Worm (Caenorhabditis elegans) whole organism, L1 larva: ENCODE results near the gene ZK1307.1.

Experiments used
- F16B12.6 ChIP-seq: fragments of 150-350 bp; optimal IDR thresholded peaks from 2 replicates; lab custom pipeline; 2014; ENCODE audit warnings: missing biosample characterization, missing genetic modification characterization
- aly-2 ChIP-seq: fragments of 150-350 bp; optimal IDR thresholded peaks from 2 replicates; lab custom pipeline; 2014; ENCODE audit warnings: missing biosample characterization, missing genetic modification characterization
- blmp-1 ChIP-seq: fragments of 150-350 bp; optimal IDR thresholded peaks from 2 replicates; lab custom pipeline; 2014; ENCODE audit warnings: missing biosample characterization, missing genetic modification characterization
- ceh-82 ChIP-seq, 3 experiments: fragments of 150-350 bp in 1 of 3; sonication (generic microtip) in 2 of 3; optimal IDR thresholded peaks; 2 replicates each; lab custom pipeline; 2014 to 2017; ENCODE audit warnings: missing biosample characterization in 3 of 3, missing genetic modification characterization in 3 of 3
- ceh-88 ChIP-seq: fragments of 200-800 bp; sonication (Bioruptor generic); IDR thresholded peaks from 2 replicates; pipeline ENCODE4 v1.3.6; 2022; ENCODE audit warnings: missing genetic modification characterization, missing compliant biosample characterization
- ceh-90 ChIP-seq: sonication (generic microtip); optimal IDR thresholded peaks from 2 replicates; lab custom pipeline; 2016; ENCODE audit warnings: missing genetic modification characterization, missing compliant biosample characterization
- dpl-1 ChIP-seq, 3 experiments: fragments of 150-350 bp in 2 of 3; sonication (generic microtip) in 1 of 3; optimal IDR thresholded peaks; 2 replicates each; lab custom pipeline; 2014 to 2017; ENCODE audit warnings: missing biosample characterization in 3 of 3, missing genetic modification characterization in 3 of 3, missing genetic modification reagents in 3 of 3
- efl-1 ChIP-seq, 4 experiments: fragments of 150-350 bp; optimal IDR thresholded peaks in 3 of 4; peaks in 1 of 4; 1 replicate in 1 of 4; 2 replicates in 3 of 4; lab custom pipeline; 2014; ENCODE audit warnings: missing biosample characterization in 2 of 4, missing genetic modification characterization in 2 of 4, missing genetic modification reagents in 2 of 4
- efl-3 ChIP-seq: fragments of 200-800 bp; sonication (Bioruptor generic); optimal IDR thresholded peaks from 2 replicates; lab custom pipeline; 2018; ENCODE audit warnings: mild to moderate bottlenecking, missing genetic modification characterization, missing compliant biosample characterization
- egl-13 ChIP-seq: sonication (generic microtip); optimal IDR thresholded peaks from 2 replicates; lab custom pipeline; 2016; ENCODE audit warnings: missing genotype, missing genetic modification reagents, missing genetic modification characterization, missing compliant biosample characterization
- elt-2 ChIP-seq: sonication (generic microtip); optimal IDR thresholded peaks from 2 replicates; lab custom pipeline; 2016; ENCODE audit warnings: missing genetic modification characterization, mild to moderate bottlenecking, inconsistent platforms, missing compliant biosample characterization, missing genetic modification reagents
- fkh-8 ChIP-seq: sonication (generic microtip); optimal IDR thresholded peaks from 2 replicates; lab custom pipeline; 2016; ENCODE audit warnings: mild to moderate bottlenecking, missing genetic modification characterization, missing compliant biosample characterization
- grh-1 ChIP-seq: fragments of 200-800 bp; sonication (Bioruptor generic); IDR thresholded peaks from 2 replicates; pipeline ENCODE4 v1.3.6; 2022; ENCODE audit warnings: missing genetic modification reagents, missing genetic modification characterization, missing compliant biosample characterization
- hlh-17 ChIP-seq: fragments of 200-800 bp; sonication (Bioruptor generic); optimal IDR thresholded peaks from 2 replicates; lab custom pipeline; 2018; ENCODE audit warnings: missing genetic modification characterization, mild to moderate bottlenecking, missing compliant biosample characterization, moderate library complexity, borderline replicate concordance
- hlh-4 ChIP-seq: sonication (generic microtip); optimal IDR thresholded peaks from 2 replicates; lab custom pipeline; 2016; ENCODE audit warnings: mild to moderate bottlenecking, missing genetic modification characterization, missing compliant biosample characterization
- irx-1 ChIP-seq: sonication (generic microtip); optimal IDR thresholded peaks from 2 replicates; lab custom pipeline; 2016; ENCODE audit warnings: missing genetic modification characterization, missing compliant biosample characterization
- jun-1 ChIP-seq: fragments of 150-350 bp; optimal IDR thresholded peaks from 2 replicates; lab custom pipeline; 2014; ENCODE audit warnings: missing biosample characterization, missing genetic modification reagents, missing genetic modification characterization
- lin-14 ChIP-seq: fragments of 200-800 bp; sonication (Bioruptor generic); optimal IDR thresholded peaks from 2 replicates; lab custom pipeline; 2018; ENCODE audit warnings: mild to moderate bottlenecking, missing genetic modification characterization, moderate library complexity, missing compliant biosample characterization
- lin-15B ChIP-seq: fragments of 150-350 bp; sonication (generic microtip); optimal IDR thresholded peaks from 3 replicates; lab custom pipeline; 2014; ENCODE audit warnings: missing biosample characterization, missing genetic modification characterization
- lin-35 ChIP-seq, 2 experiments: fragments of 150-350 bp; optimal IDR thresholded peaks; 2 replicates each; lab custom pipeline; 2014; ENCODE audit warnings: missing biosample characterization in 2 of 2, missing genetic modification characterization in 2 of 2, missing genetic modification reagents in 2 of 2
- lsy-2 ChIP-seq, 2 experiments: fragments of 150-350 bp; optimal IDR thresholded peaks; 2 replicates each; lab custom pipeline; 2014; ENCODE audit warnings: missing biosample characterization in 2 of 2, missing genetic modification characterization in 2 of 2
- mdl-1 ChIP-seq, 2 experiments: fragments of 150-350 bp; optimal IDR thresholded peaks; 2 replicates each; lab custom pipeline; 2014 to 2017; ENCODE audit warnings: missing biosample characterization in 2 of 2, missing genetic modification characterization in 2 of 2, inconsistent platforms in 1 of 2
- mef-2 ChIP-seq: fragments of 150-350 bp; optimal IDR thresholded peaks from 2 replicates; lab custom pipeline; 2014; ENCODE audit warnings: missing biosample characterization, missing genetic modification characterization
- mep-1 ChIP-seq: fragments of 150-350 bp; optimal IDR thresholded peaks from 2 replicates; lab custom pipeline; 2014; ENCODE audit warnings: missing biosample characterization, missing genetic modification characterization
- nhr-19 ChIP-seq: fragments of 200-800 bp; sonication (Bioruptor generic); conservative IDR thresholded peaks from 2 replicates; pipeline ENCODE4 v1.3.6; 2022; ENCODE audit warnings: missing genetic modification characterization, missing compliant biosample characterization
- nhr-20 ChIP-seq: sonication (generic microtip); optimal IDR thresholded peaks from 2 replicates; lab custom pipeline; 2016; ENCODE audit warnings: mild to moderate bottlenecking, missing genetic modification characterization, missing compliant biosample characterization
- nhr-237 ChIP-seq: fragments of 150-350 bp; optimal IDR thresholded peaks from 2 replicates; lab custom pipeline; 2014; ENCODE audit warnings: missing biosample characterization, missing genetic modification characterization
- nhr-47 ChIP-seq: sonication (generic microtip); optimal IDR thresholded peaks from 2 replicates; lab custom pipeline; 2016; ENCODE audit warnings: mild to moderate bottlenecking, missing genetic modification characterization, moderate library complexity, missing compliant biosample characterization
- nhr-71 ChIP-seq: sonication (generic microtip); optimal IDR thresholded peaks from 2 replicates; lab custom pipeline; 2016; ENCODE audit warnings: mild to moderate bottlenecking, missing genetic modification characterization, moderate library complexity, missing compliant biosample characterization
- nhr-76 ChIP-seq: sonication (generic microtip); optimal IDR thresholded peaks from 2 replicates; lab custom pipeline; 2017; ENCODE audit warnings: missing biosample characterization, missing genetic modification characterization
- nhr-84 ChIP-seq: sonication (generic microtip); optimal IDR thresholded peaks from 2 replicates; lab custom pipeline; 2017; ENCODE audit warnings: missing biosample characterization, missing genetic modification characterization
- nhr-85 ChIP-seq: sonication (generic microtip); peaks from one replicate; lab custom pipeline; 2016; ENCODE audit warnings: missing genetic modification characterization, inconsistent platforms, missing compliant biosample characterization
- nhr-90 ChIP-seq: sonication (generic microtip); optimal IDR thresholded peaks from 2 replicates; lab custom pipeline; 2016; ENCODE audit warnings: mild to moderate bottlenecking, missing genetic modification characterization, missing compliant biosample characterization; ENCODE audit not compliant: poor library complexity
- pag-3 ChIP-seq: sonication (generic microtip); optimal IDR thresholded peaks from 2 replicates; lab custom pipeline; 2017; ENCODE audit warnings: missing genetic modification characterization, mild to moderate bottlenecking, missing compliant biosample characterization, antibody characterized with exemption, borderline replicate concordance; ENCODE audit not compliant: insufficient read depth
- pqm-1 ChIP-seq: sonication (generic microtip); optimal IDR thresholded peaks from 3 replicates; lab custom pipeline; 2017; ENCODE audit warnings: missing biosample characterization, missing genetic modification characterization
- rnt-1 ChIP-seq: sonication (generic microtip); optimal IDR thresholded peaks from 2 replicates; lab custom pipeline; 2016; ENCODE audit warnings: mild to moderate bottlenecking, missing genetic modification characterization, moderate library complexity, missing compliant biosample characterization
- skn-1 ChIP-seq: fragments of 150-350 bp; optimal IDR thresholded peaks from 2 replicates; lab custom pipeline; 2014; ENCODE audit warnings: missing biosample characterization, missing genetic modification characterization
- snu-23 ChIP-seq: sonication (generic microtip); optimal IDR thresholded peaks from 2 replicates; lab custom pipeline; 2016; ENCODE audit warnings: missing genetic modification characterization, missing compliant biosample characterization
- sup-37 ChIP-seq: fragments of 200-800 bp; sonication (Bioruptor generic); optimal IDR thresholded peaks from 2 replicates; lab custom pipeline; 2018; ENCODE audit warnings: mild to moderate bottlenecking, missing genetic modification characterization, missing compliant biosample characterization
- tbx-2 ChIP-seq: sonication (generic microtip); optimal IDR thresholded peaks from 2 replicates; lab custom pipeline; 2016; ENCODE audit warnings: missing genetic modification characterization, missing compliant biosample characterization
- tlp-1 ChIP-seq: fragments of 150-350 bp; optimal IDR thresholded peaks from 2 replicates; lab custom pipeline; 2014; ENCODE audit warnings: missing biosample characterization, missing genetic modification characterization
- xbp-1 ChIP-seq: sonication (generic microtip); optimal IDR thresholded peaks from 2 replicates; lab custom pipeline; 2016; ENCODE audit warnings: missing genetic modification characterization, missing compliant biosample characterization

ZK1307.1 gene

DNA sequence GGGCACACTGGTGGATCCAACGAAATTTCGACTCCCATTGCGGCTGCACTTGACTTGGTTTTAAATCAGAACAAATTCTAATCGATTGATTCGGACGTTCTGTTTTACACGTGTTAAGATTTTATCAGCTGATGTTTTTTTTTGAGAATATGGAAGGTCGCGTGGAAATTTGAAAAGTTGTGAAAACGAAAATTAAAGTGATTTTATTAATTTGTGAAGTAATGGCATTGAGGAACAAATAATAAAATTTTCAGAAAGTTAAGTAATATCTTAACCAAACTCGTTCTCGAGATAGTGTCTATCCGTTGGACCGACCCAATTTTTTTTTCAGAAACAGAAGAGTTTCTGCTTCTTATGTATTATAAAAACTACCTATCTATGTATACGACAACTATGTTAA lies 3.7 kb downstream of the ZK1307.1 start, which contains the start of gene ZK1307.4:
TSS of gene ZK1307.4 (minus strand) at position 101 of the 400 bp plus-strand sequence.
- TF ChIP-seq efl-3: no peak
- TF ChIP-seq xbp-1 (tag; lab: Kevin White, UChicago): no peak
- no peak for TF ChIP-seq egl-13
- no peak for TF ChIP-seq nhr-90 (tag; lab: Kevin White, UChicago)
- no peak for TF ChIP-seq nhr-76 (tag; lab: Kevin White, UChicago)
- no peak for TF ChIP-seq pag-3 (tag; lab: Kevin White, UChicago)
- no peak for TF ChIP-seq elt-2
- TF ChIP-seq irx-1 (tag; lab: Kevin White, UChicago): no peak
- TF ChIP-seq hlh-17 (GFP tag; lab: Kevin White, UChicago): no peak
- no peak for TF ChIP-seq jun-1 (tag; lab: Kevin White, UChicago)

DNA sequence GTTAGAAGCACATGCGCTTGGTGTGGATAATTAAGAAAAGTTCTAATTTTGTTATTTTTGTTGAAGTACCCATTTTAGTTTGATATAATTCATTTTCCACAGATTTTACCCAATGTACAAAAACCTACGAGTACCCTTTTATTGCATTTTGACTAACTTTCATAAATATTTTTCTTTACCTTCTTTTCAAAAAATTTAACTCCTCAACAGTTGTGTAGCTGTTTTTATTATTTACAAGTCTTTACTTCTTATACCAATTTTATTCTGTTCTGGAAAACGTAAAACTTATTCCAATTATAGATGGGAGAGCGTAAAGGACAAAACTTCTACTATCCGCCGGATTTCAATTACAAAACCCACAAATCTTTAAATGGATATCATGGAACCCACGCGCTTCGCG lies 6.2 kb downstream of the ZK1307.1 start, which contains the start of gene ZK1307.9:
TSS of gene ZK1307.9 (plus strand) at position 301 of the 400 bp plus-strand sequence.
- TF ChIP-seq efl-1 (optimal IDR thresholded peaks at IDR 0.05; lab: Kevin White, UChicago) (no peak), efl-1 (GFP tag; optimal IDR thresholded peaks at IDR 0.05 in 1 of 2; lab: Kevin White, UChicago) (no peak), nhr-84 (no peak), nhr-237 (tag; lab: Kevin White, UChicago) (no peak), mef-2 (no peak), nhr-20 (no peak), tbx-2 (tag; lab: Kevin White, UChicago) (no peak), blmp-1 (tag; lab: Kevin White, UChicago) (no peak), snu-23 (no peak), grh-1 (no peak), hlh-17 (GFP tag; lab: Kevin White, UChicago) (no peak), ceh-88 (GFP tag; lab: Robert Waterston, UW) (no peak), lin-15B (tag; lab: Kevin White, UChicago) (no peak), nhr-19 (GFP tag; lab: Robert Waterston, UW) (no peak), tlp-1 (tag; lab: Kevin White, UChicago) (no peak), ceh-90 (tag; lab: Kevin White, UChicago) (no peak)

DNA sequence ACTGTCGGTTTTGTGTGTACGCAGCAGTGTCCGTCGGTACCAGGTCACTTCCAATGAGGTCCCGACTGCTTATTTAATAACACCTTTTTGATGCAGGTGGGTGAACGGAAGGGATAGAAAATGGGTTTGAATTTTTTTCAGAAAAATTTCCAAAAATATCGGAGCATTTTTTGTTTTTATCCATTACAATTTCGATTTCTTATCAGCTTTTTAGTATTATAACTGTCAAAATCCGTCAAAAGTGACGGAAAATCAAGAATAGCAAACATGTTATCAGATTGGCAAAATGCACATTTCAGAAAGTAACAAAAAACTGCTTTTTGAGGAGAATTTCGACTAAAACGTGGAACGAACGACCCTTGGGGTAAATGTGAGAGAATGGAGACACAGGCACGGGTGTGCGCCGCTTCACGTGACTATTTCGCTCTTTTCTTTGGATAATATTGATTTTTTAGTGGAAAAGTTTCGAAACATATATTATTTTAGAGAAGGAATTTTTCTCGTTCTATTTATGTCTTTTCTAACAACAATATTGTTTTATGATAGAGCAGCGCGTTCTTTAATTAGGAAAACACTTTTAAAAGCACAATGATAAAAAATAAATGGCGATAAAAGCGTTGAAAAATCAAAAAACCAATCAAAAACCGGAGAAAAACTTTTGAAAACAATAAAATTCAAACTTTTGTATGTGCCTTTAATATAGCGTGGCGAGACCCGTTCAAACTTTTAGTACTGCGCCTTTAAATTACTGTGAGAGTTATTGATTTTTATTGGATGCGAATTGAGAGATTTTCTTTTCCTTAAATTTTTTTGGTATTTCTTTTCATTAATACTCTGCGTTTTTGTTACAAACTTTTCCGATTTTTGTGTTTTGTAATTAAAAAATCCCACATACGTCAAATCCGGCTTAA lies 8.2 kb downstream of the ZK1307.1 start, which contains the start of gene sqv-8:
TSS of gene sqv-8 (plus strand) at position 51 of the 911 bp plus-strand sequence.
- TF ChIP-seq nhr-71 (tag; lab: Kevin White, UChicago): peak; percentile 40
- TF ChIP-seq blmp-1 (tag; lab: Kevin White, UChicago): peak; percentile 20
- no peak for TF ChIP-seq ceh-88 (GFP tag; lab: Robert Waterston, UW)
- peak; percentile 62 for TF ChIP-seq lin-14 (GFP tag; lab: Kevin White, UChicago)
- TF ChIP-seq mef-2: no peak
- TF ChIP-seq xbp-1 (tag; lab: Kevin White, UChicago): peak; percentile 24
- peak in 1 of 2 experiments; percentile 21 for TF ChIP-seq efl-1 (optimal IDR thresholded peaks at IDR 0.05; lab: Kevin White, UChicago)
- TF ChIP-seq efl-1 (GFP tag; optimal IDR thresholded peaks at IDR 0.05 in 1 of 2; lab: Kevin White, UChicago): peak; percentile 7 to 70
- no peak for TF ChIP-seq ceh-90 (tag; lab: Kevin White, UChicago)
- peak; percentile 7 for TF ChIP-seq mep-1
- TF ChIP-seq F16B12.6 (tag; lab: Kevin White, UChicago): no peak
- TF ChIP-seq sup-37: no peak
- peak in 1 of 3 experiments; percentile 6 for TF ChIP-seq ceh-82 (tag; optimal IDR thresholded peaks at IDR 0.05; lab: Kevin White, UChicago)
- peak; percentile 51 for TF ChIP-seq snu-23
- peak; percentile 33 for TF ChIP-seq skn-1
- TF ChIP-seq lin-15B (tag; lab: Kevin White, UChicago): no peak
- no peak for TF ChIP-seq aly-2 (tag; lab: Kevin White, UChicago)
- TF ChIP-seq rnt-1 (tag; lab: Kevin White, UChicago): peak; percentile 5
- TF ChIP-seq dpl-1 (GFP tag; optimal IDR thresholded peaks at IDR 0.05; lab: Kevin White, UChicago): peak in 1 of 3 experiments; percentile 25
- TF ChIP-seq lin-35 (GFP tag; optimal IDR thresholded peaks at IDR 0.05; lab: Kevin White, UChicago): peak in 1 of 2 experiments; percentile 14
- no peak for TF ChIP-seq fkh-8 (tag; lab: Kevin White, UChicago)
- TF ChIP-seq hlh-4 (tag; lab: Kevin White, UChicago): no peak
- TF ChIP-seq nhr-47 (tag; lab: Kevin White, UChicago): peak; percentile 17
- peak in 1 of 2 experiments; percentile 37 for TF ChIP-seq mdl-1 (tag; optimal IDR thresholded peaks at IDR 0.05; lab: Kevin White, UChicago)
- TF ChIP-seq lsy-2 (tag; optimal IDR thresholded peaks at IDR 0.05; lab: Kevin White, UChicago): peak in 1 of 2 experiments; percentile 11
- TF ChIP-seq nhr-20: peak; percentile 39
- TF ChIP-seq nhr-85 (tag; lab: Kevin White, UChicago): peak; percentile 65
- TF ChIP-seq pqm-1 (tag; lab: Kevin White, UChicago): no peak
